Fruit fly (Drosophila melanogaster) ovary, adult (tissue): ENCODE data around the gene unk.

Source experiments
- CG17801 ChIP-seq: fragments of 200-800 bp; optimal IDR thresholded peaks from 2 replicates; lab custom pipeline; 2019; ENCODE audit warnings: missing biosample characterization, mild to moderate bottlenecking, missing genetic modification characterization, moderate library complexity; ENCODE audit not compliant: partially characterized antibody

unk gene

DNA sequence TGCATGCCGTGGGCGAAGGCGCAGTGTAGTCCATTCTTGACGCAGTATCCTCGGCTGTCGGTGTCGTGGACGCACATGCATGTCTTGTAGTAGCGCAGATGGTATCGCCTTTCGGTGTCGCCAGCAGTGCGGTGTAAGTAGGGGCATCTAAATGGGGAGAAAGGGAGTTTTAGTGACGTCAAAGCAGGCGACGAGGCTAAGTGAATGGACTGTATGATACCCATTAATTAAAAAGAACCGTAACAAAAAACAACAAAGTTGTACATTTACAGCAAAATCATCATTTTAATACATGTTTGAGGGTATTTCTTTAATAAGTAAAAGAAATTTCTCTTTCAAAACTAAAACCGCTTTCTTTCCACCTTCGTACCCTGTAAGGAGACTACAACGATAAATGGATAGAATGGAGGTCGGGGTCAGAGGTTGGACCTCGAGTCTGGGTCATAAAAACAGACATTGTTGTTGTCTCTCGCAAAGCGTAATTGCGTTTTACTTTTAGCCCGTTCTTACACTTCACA, 1.3 kb downstream of the unk start:
- no peak for TF ChIP-seq CG17801 (GFP tag; lab: Kevin White, UChicago)

DNA sequence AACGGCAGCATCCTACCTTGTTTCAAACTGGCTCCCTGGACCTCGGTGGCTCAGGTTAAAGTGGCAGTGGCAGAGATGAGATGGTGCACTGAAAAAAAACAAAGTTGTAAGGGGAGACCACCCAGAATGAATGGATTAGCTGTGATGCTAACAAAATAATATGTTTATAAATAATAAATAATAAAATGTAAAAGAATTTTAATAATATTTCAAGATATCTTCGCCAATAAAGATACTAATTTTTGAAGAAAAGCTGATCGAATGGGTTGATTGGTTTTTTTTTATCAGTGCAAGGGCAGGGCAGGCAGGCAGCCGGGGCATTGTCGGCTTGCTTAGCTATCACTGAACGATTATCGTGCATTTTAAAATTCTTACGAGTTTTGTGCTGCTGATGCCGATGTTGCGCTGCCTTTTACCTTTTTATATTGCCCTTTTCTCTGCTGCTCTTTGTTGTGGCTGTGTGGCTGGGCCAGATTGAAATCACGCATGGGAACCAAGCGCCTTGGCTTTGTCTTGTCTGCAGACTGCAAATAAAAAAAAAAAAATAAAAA, 8.6 kb downstream of the unk start:
- no peak for TF ChIP-seq CG17801 (GFP tag; lab: Kevin White, UChicago)

dm6 chr3R:23148433-23148832, 9.2 kb downstream of the unk start:
- no peak for TF ChIP-seq CG17801 (GFP tag; lab: Kevin White, UChicago)

- TF ChIP-seq CG17801 (GFP tag; lab: Kevin White, UChicago): no peak
These were observed 10.0 kb downstream of the unk start for dm6 chr3R:23147625-23148024.

DNA sequence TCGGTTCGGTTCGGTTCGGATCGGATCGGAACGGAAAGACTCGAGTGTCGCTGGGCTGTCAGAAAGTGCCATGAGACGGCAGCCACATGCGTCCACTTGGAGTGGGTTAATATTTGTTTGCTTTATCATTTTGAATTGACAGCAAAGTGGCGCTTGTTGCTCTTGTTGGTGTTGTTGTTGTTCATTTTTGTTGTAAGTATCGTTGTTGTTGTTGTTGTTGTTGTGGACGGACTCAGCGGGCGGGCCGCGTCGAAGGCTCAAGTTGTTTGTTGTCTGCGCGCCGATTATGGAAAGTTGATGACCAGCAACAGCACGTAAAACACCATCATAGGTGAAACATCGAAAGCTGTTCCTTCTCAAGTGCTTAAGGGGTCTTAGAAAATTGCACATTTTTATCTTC, 10.6 kb downstream of the unk start:
- TF ChIP-seq CG17801 (GFP tag; lab: Kevin White, UChicago): no peak

DNA sequence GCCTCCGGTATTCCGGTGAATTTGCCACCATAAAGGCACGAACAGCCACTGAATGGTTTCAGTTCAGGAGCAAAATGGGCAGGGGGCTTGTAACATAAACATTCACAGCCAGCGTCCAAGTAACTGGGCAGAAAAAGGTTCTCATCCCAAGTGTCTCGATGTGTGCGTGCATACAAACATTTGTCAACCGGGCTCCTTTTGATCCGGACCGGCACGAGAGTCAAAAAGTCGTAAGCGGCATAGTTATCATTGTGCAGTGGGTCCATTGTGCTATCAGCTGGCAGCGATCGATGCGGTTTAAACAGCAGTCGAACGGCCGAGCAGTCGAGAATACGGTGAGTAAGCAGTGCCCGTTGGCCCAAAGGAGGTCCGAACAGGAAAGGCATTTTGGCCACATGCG, 12.0 kb downstream of the unk start:
- no peak for TF ChIP-seq CG17801 (GFP tag; lab: Kevin White, UChicago)

DNA sequence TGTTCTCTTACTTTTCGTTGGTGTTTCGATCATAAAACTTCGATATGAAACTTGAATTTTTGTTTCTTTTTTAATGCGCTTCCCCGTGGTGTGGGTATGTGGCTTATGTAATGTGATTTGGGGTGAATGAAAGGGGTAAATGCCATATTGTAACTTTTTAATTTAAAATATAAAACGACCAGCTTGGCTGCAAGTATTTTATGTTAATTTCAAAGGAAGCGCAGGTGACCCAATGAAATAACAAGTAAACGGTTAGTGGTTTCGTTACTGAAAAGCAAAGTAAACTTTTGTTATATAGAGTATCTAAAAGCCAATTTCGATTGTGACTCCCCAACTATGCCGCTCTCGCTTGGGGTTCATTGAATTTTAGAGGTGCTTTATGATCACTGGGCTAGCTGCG, 13.0 kb downstream of the unk start:
- TF ChIP-seq CG17801 (GFP tag; lab: Kevin White, UChicago): no peak

dm6 chr3R:23143440-23143839, 14.2 kb downstream of the unk start:
- no peak for TF ChIP-seq CG17801 (GFP tag; lab: Kevin White, UChicago)

DNA sequence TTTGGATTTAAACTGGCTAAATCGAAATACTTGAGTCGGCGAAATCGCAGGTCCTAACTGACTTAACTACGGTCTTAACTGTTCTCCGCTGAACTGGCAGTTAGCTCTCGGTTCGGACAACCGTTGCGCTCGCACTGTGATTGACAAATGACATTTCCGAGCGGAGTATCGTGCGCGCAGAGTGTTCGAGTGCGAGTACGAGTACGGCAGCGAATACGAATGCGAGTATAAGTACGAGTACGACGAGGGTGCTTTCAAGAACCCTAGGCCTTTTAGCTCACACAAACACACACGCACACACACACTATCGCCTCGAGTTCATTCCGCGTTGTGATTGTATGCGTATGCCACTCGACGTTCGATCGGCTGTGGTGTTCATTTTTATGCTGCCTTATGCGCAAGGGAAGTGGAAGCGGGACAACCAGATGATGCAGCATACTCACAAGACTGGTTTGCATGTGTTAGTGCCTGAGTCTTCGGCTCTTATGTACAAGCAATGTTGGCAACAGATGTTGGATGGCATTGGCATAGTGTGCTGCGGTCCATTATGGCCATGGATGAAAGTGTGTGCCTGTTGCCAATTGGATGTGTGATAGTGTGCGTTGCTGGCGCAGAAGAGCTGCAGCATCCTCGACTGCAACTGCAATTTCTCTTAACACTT, 15.9 kb downstream of the unk start, which contains the start of gene hh:
Gene hh (minus strand): TSS at position 229 of the 661 bp plus-strand sequence.
- TF ChIP-seq CG17801 (GFP tag; lab: Kevin White, UChicago): no peak

- no peak for TF ChIP-seq CG17801 (GFP tag; lab: Kevin White, UChicago)
These were observed 16.5 kb downstream of the unk start for dm6 chr3R:23141113-23141512.

dm6 chr3R:23140280-23140679, 17.4 kb downstream of the unk start:
- TF ChIP-seq CG17801 (GFP tag; lab: Kevin White, UChicago): no peak

dm6 chr3R:23139634-23140010, 18.0 kb downstream of the unk start:
- TF ChIP-seq CG17801 (GFP tag; lab: Kevin White, UChicago): no peak

dm6 chr3R:23138992-23139633, 18.5 kb downstream of the unk start:
- no peak for TF ChIP-seq CG17801 (GFP tag; lab: Kevin White, UChicago)

DNA sequence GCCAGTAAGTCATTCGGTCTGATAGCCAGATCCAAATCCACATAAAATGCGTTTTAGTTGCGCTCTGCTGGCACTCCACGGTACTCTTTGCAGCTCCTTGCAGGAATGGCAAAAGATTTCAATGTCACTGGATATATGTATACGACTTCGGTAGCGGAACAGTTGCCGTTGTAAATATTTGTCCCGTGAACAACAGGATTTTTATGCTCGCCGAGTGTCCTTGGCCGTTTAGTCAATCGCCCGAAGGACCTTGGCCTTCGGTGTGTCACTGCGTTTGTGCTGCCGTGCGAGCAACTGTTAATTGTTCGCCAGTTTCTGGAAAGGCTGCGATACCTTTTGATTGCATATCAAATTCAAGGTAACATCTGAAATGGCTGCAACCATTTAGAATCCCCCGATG, 19.2 kb downstream of the unk start:
- no peak for TF ChIP-seq CG17801 (GFP tag; lab: Kevin White, UChicago)

DNA sequence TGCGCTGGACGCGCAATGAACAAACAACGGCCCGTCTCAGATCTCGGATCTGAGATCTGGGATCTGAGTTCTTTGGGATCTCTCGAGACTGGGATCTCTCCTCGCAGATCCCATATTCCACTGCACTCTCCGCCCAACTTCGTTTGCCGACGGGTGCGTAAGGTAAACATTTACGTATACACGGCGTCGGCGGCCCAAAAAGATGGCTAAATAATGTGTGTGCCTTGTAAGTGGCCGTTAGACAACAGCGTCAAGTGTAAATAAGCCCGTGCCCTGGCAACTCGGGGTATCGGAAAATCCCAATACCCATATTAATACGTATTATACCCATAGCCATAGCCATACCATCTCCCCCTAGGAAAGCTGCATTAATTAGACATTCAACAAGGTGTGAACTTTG, 23.0 kb downstream of the unk start:
- TF ChIP-seq CG17801 (GFP tag; lab: Kevin White, UChicago): no peak

DNA sequence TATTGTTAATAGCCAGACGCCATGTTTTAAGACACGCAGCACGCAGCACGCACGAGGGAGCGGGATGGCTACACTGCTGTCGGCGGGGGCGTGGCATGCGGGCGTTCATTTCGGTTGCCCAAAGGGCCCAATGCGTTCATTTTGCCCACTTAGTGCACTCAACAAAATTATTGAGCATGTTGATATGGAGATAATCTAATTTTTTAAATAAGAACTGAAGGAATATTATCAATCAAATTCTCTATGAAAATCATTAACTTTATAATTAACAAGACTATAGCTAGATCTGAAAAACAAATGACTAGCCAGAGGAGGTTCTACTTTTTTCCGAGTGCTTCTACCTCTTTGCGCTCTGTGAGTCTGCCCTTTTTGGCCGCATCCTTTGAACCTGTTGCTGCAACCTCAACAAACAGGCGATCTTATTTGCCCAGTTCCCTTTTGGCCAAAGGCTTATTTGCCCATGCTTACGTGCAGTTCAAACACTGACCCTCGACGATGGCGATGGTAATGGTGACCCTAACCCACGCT, 24.3 kb downstream of the unk start:
- TF ChIP-seq CG17801 (GFP tag; lab: Kevin White, UChicago): no peak
